Worm (Caenorhabditis elegans) whole organism, midembryonic: ENCODE results near the gene hsd-2.

Experiments
- med-1 ChIP-seq: sonication (generic microtip); optimal IDR thresholded peaks from 2 replicates; lab custom pipeline; 2017; ENCODE audit warnings: missing genetic modification characterization, mild to moderate bottlenecking, missing compliant biosample characterization, antibody characterized with exemption, missing genetic modification reagents; ENCODE audit not compliant: insufficient read depth
- ref-1 ChIP-seq: fragments of 200-800 bp; sonication (Bioruptor generic); conservative IDR thresholded peaks from 2 replicates; pipeline ENCODE4 v1.3.6; 2022; ENCODE audit warnings: missing genetic modification reagents, missing genetic modification characterization, missing compliant biosample characterization
- ztf-29 ChIP-seq: fragments of 200-800 bp; sonication (Bioruptor generic); IDR thresholded peaks from 2 replicates; pipeline ENCODE4 v1.3.6; 2022; ENCODE audit warnings: missing genetic modification reagents, missing genetic modification characterization, missing compliant biosample characterization

DNA sequence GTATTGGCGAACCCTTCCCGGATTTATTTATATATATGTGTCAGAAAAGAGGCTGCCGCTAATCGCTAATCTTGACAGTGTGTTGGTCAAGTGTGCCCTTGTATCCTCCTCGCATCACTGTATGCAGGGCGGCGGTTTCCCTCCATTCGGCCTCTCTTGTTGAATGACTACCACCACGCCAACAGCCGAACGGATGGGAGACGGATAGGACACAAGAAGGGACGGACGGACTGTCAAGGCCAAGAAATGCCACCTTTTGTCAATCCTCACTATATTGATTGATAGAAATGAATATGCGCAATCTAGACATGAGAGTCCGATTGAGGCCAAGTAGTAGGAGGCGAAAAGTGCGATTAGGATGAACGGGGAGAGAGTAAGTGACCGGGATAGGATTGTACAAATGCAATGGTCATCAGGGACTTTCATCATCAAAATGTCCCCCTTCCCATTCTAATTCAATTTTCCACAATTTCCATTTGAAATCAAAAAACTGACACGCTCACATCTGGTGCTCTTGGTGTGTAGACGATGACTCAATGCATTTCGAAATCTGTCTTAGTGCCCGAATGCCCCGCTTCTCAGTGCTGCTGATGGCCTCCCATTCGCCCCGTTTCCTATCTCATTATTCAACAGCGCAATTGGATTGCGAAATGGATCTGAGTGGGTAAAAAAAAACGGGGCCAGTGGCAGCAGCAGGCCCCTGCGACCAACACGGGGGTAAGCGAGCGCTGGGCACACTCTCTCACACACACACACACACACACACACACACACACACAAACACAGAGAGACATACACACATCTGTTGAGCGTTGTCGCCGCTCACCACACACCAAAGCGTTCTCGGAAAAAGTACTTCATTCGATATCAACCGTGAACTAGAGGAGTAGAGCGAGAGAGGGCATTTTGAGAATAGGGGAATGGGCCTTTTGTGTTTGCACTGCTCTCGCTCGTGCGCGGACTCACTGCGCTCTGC, 43.1 kb upstream of the hsd-2 start:
- no peak for TF ChIP-seq ztf-29 (GFP tag; lab: Robert Waterston, UW)
- TF ChIP-seq med-1 (GFP tag; lab: Kevin White, UChicago), result no peak
- TF ChIP-seq ref-1 (GFP tag; lab: Robert Waterston, UW), result no peak
